Fruit fly (Drosophila melanogaster) whole organism, pupa: Measurements from ENCODE around the gene CG43220.

Source experiments
- CG12605 ChIP-seq: fragments of 200-800 bp; sonication (Bioruptor generic); IDR thresholded peaks from 2 replicates; pipeline ENCODE4 v1.3.6; 2022; ENCODE audit warnings: missing biosample characterization, missing genetic modification characterization
- CG13204 ChIP-seq: fragments of 200-800 bp; sonication (Bioruptor generic); optimal IDR thresholded peaks from 2 replicates; lab custom pipeline; 2018; ENCODE audit warnings: missing biosample characterization, mild to moderate bottlenecking, missing genetic modification characterization, moderate library complexity
- CG15710 ChIP-seq: fragments of 200-800 bp; sonication (Bioruptor generic); optimal IDR thresholded peaks from 2 replicates; lab custom pipeline; 2018; ENCODE audit warnings: missing biosample characterization, mild to moderate bottlenecking, missing genetic modification characterization, moderate library complexity
- CG17806 ChIP-seq: fragments of 200-800 bp; sonication (Bioruptor generic); optimal IDR thresholded peaks from 2 replicates; lab custom pipeline; 2018; ENCODE audit warnings: missing biosample characterization, mild to moderate bottlenecking, missing genetic modification characterization, moderate library complexity
- CG34367 ChIP-seq: fragments of 200-800 bp; sonication (Bioruptor generic); optimal IDR thresholded peaks from 2 replicates; lab custom pipeline; 2018; ENCODE audit warnings: missing biosample characterization, mild to moderate bottlenecking, missing genetic modification characterization
- CG4496 ChIP-seq: fragments of 200-800 bp; sonication (Bioruptor generic); IDR thresholded peaks from 3 replicates; pipeline ENCODE4 v1.3.6; 2022; ENCODE audit warnings: missing biosample characterization, missing genetic modification characterization
- gl ChIP-seq: fragments of 200-800 bp; sonication (Bioruptor generic); optimal IDR thresholded peaks from 2 replicates; lab custom pipeline; 2018; ENCODE audit warnings: missing biosample characterization, mild to moderate bottlenecking, missing genetic modification characterization

DNA sequence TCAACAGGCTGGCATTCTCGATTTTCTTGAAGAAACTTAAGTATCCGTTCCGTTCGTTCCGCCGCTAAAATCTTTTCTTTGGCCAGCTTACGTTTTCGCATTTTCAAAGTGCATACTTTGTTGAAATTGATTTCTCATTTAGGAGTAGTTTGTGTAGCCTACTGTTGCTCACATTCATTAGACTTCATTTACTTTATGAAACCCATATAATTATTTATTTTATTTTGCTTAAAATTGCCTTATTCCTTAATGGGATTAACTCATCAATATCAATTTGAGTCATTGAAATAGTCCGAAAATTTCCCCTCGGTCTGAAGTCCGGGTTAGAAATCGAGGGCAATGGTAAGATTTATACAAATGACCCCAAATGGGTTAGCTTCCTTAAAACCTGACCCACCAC is 45.8 kb downstream of the CG43220 start, which contains the start of gene CG15145:
- TF ChIP-seq CG4496 (GFP tag; lab: Robert Waterston, UW) (no peak), CG12605 (GFP tag; lab: Robert Waterston, UW) (no peak), CG15710 (tag; lab: Kevin White, UChicago) (no peak), gl (tag; lab: Kevin White, UChicago) (no peak), CG34367 (tag; lab: Kevin White, UChicago) (no peak), CG17806 (tag; lab: Kevin White, UChicago) (no peak), CG13204 (GFP tag; lab: Kevin White, UChicago) (no peak)
